Worm (Caenorhabditis elegans) whole organism, young adult: Measurements from ENCODE around the gene D1086.21.

Experiments used
- F49E8.2 ChIP-seq: sonication (generic microtip); optimal IDR thresholded peaks from 3 replicates; lab custom pipeline; 2017; ENCODE audit warnings: missing genetic modification characterization, mild to moderate bottlenecking, missing compliant biosample characterization, antibody characterized with exemption, moderate library complexity; ENCODE audit not compliant: insufficient read depth
- T07F8.4 ChIP-seq: sonication (generic microtip); optimal IDR thresholded peaks from 2 replicates; lab custom pipeline; 2016; ENCODE audit warnings: mild to moderate bottlenecking, missing genetic modification characterization, moderate library complexity, missing compliant biosample characterization
- Y56A3A.18 ChIP-seq: fragments of 200-800 bp; sonication (Bioruptor generic); IDR thresholded peaks from 2 replicates; pipeline ENCODE4 v1.3.6; 2022; ENCODE audit warnings: missing genetic modification reagents, missing genetic modification characterization, missing compliant biosample characterization
- Y67H2A.10 ChIP-seq: fragments of 200-800 bp; sonication (Bioruptor generic); conservative IDR thresholded peaks from 2 replicates; pipeline ENCODE4 v1.3.6; 2022; ENCODE audit warnings: missing genetic modification reagents, missing genetic modification characterization, missing compliant biosample characterization
- cebp-2 ChIP-seq: fragments of 200-800 bp; sonication (Bioruptor generic); IDR thresholded peaks from 2 replicates; pipeline ENCODE4 v1.3.6; 2022; ENCODE audit warnings: missing genetic modification characterization, missing compliant biosample characterization
- ceh-91 ChIP-seq: fragments of 200-800 bp; sonication (Bioruptor generic); IDR thresholded peaks from 2 replicates; pipeline ENCODE4 v1.3.6; 2022; ENCODE audit warnings: missing genetic modification reagents, missing genetic modification characterization, missing compliant biosample characterization
- madf-6 ChIP-seq: fragments of 200-800 bp; sonication (Bioruptor generic); IDR thresholded peaks from 2 replicates; pipeline ENCODE4 v1.3.6; 2022; ENCODE audit warnings: missing genetic modification reagents, missing genetic modification characterization, missing compliant biosample characterization
- nfya-1 ChIP-seq: sonication (generic microtip); optimal IDR thresholded peaks from 2 replicates; lab custom pipeline; 2017; ENCODE audit warnings: antibody characterized with exemption, missing compliant biosample characterization, missing genetic modification characterization, borderline replicate concordance; ENCODE audit not compliant: insufficient read depth
- nhr-27 ChIP-seq: fragments of 200-800 bp; sonication (Bioruptor generic); optimal IDR thresholded peaks from 2 replicates; lab custom pipeline; 2018; ENCODE audit warnings: mild to moderate bottlenecking, missing genetic modification characterization, moderate library complexity, missing compliant biosample characterization
- nhr-90 ChIP-seq: sonication (generic microtip); optimal IDR thresholded peaks from 2 replicates; lab custom pipeline; 2016; ENCODE audit warnings: missing genotype, mild to moderate bottlenecking, missing genetic modification characterization, missing compliant biosample characterization
- pbrm-1 ChIP-seq: fragments of 200-800 bp; sonication (Bioruptor generic); IDR thresholded peaks from 2 replicates; pipeline ENCODE4 v1.3.6; 2022; ENCODE audit warnings: missing genetic modification reagents, missing genetic modification characterization, missing compliant biosample characterization
- xnd-1 ChIP-seq: sonication (generic microtip); optimal IDR thresholded peaks from 2 replicates; lab custom pipeline; 2016; ENCODE audit warnings: missing genotype, missing genetic modification reagents, missing genetic modification characterization, missing compliant biosample characterization

- TF ChIP-seq T07F8.4 (no peak), nhr-90 (tag; lab: Kevin White, UChicago) (no peak), pbrm-1 (GFP tag; lab: Robert Waterston, UW) (no peak), cebp-2 (no peak), Y56A3A.18 (no peak), xnd-1 (no peak), madf-6 (no peak), ceh-91 (GFP tag; lab: Robert Waterston, UW) (no peak), nhr-27 (tag; lab: Kevin White, UChicago) (no peak), nfya-1 (tag; lab: Kevin White, UChicago) (no peak), Y67H2A.10 (GFP tag; lab: Robert Waterston, UW) (no peak), F49E8.2 (tag; lab: Kevin White, UChicago) (no peak)
These were observed 7.0 kb upstream of the D1086.21 start, which contains the start of gene F58D12.3 for ce11 chrV:14057540-14057939.
